Worm (Caenorhabditis elegans) whole organism, mixed stage, embryonic: ENCODE measurements around the gene clec-214.

Experiments
- lsy-2 ChIP-seq: fragments of 150-350 bp; optimal IDR thresholded peaks from 2 replicates; lab custom pipeline; 2014; ENCODE audit warnings: missing biosample characterization, missing genetic modification characterization
- nhr-28 ChIP-seq: fragments of 150-350 bp; optimal IDR thresholded peaks from 2 replicates; lab custom pipeline; 2014; ENCODE audit warnings: missing biosample characterization, missing genetic modification characterization

- TF ChIP-seq lsy-2 (tag; lab: Kevin White, UChicago) = no peak
- TF ChIP-seq nhr-28 (tag; lab: Kevin White, UChicago) = no peak
Measured at ce11 chrV:7641718-7642117, 31.5 kb downstream of the clec-214 start.
